Worm (Caenorhabditis elegans): ENCODE results near the gene C45G7.13.

The C45G7.13 gene

DNA sequence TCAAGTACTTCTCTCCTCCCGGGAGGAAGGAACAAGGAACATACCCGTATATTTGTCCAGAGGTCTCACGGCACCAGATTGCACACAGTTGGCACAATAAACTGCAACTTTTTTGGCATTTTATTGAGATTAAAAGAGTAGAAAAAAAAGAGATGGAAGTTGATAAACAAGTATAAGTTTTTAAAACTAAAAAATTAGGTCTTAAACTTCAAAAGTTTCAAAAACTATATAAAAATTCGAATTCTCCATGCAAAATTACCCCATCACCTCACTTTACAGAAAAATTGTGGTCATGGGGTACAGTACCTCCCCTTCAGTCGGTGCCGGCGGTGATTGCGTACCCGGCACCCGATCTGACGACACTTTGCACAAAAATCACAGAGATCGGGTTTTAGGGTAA is at the start of gene C45G7.13:
TSS of gene C45G7.13 (minus strand) at position 101 of the 400 bp plus-strand sequence.
- TF ChIP-seq vab-15 (tag; optimal IDR thresholded peaks at IDR 0.05) = no peak
- TF ChIP-seq ces-1 (GFP tag; optimal IDR thresholded peaks at IDR 0.05) = no peak
- TF ChIP-seq ztf-4 (tag; optimal IDR thresholded peaks at IDR 0.05) = no peak
- no peak for TF ChIP-seq C34B4.2 (tag; optimal IDR thresholded peaks at IDR 0.05)
- no peak for TF ChIP-seq aha-1 (tag; optimal IDR thresholded peaks at IDR 0.05)
- TF ChIP-seq unc-98 (GFP tag; IDR thresholded peaks at IDR 0.05) = no peak
- TF ChIP-seq unc-130 (tag; optimal IDR thresholded peaks at IDR 0.05) = no peak
- TF ChIP-seq fkh-4 (tag; optimal IDR thresholded peaks at IDR 0.05; ENCODE audit: borderline replicate concordance) = no peak
- no peak for TF ChIP-seq dpl-1 (GFP tag; optimal IDR thresholded peaks at IDR 0.05)
- TF ChIP-seq nhr-47 (tag; optimal IDR thresholded peaks at IDR 0.05) = no peak
- no peak for TF ChIP-seq efl-1 (optimal IDR thresholded peaks at IDR 0.05)
- TF ChIP-seq efl-1 (GFP tag; optimal IDR thresholded peaks at IDR 0.05 in 1 of 2) = no peak
- TF ChIP-seq nhr-237 (tag; optimal IDR thresholded peaks at IDR 0.05) = no peak
- no peak for TF ChIP-seq sox-4 (tag; optimal IDR thresholded peaks at IDR 0.05)
- TF ChIP-seq nhr-20 (tag; optimal IDR thresholded peaks at IDR 0.05) = no peak
- TF ChIP-seq fkh-10 (GFP tag; optimal IDR thresholded peaks at IDR 0.05) = no peak
- no peak for TF ChIP-seq hlh-4 (tag; optimal IDR thresholded peaks at IDR 0.05)
- TF ChIP-seq elt-2 (tag; optimal IDR thresholded peaks at IDR 0.05) = no peak
- no peak for TF ChIP-seq nhr-19 (GFP tag; conservative IDR thresholded peaks at IDR 0.05)

- no peak for TF ChIP-seq lin-13 (GFP tag; optimal IDR thresholded peaks at IDR 0.05)
- no peak for TF ChIP-seq nhr-11 (tag; optimal IDR thresholded peaks at IDR 0.05)
- TF ChIP-seq nhr-12 (tag; optimal IDR thresholded peaks at IDR 0.05) = no peak
- TF ChIP-seq aly-2 (tag; optimal IDR thresholded peaks at IDR 0.05) = no peak
- TF ChIP-seq sup-37 (GFP tag; optimal IDR thresholded peaks at IDR 0.05) = no peak
- no peak for TF ChIP-seq lin-39 (tag; optimal IDR thresholded peaks at IDR 0.05)
- no peak for TF ChIP-seq ztf-4 (tag; optimal IDR thresholded peaks at IDR 0.05)
- TF ChIP-seq efl-1 (optimal IDR thresholded peaks at IDR 0.05) = no peak
- TF ChIP-seq efl-1 (GFP tag; optimal IDR thresholded peaks at IDR 0.05 in 1 of 2) = no peak
- TF ChIP-seq ama-1 (optimal IDR thresholded peaks at IDR 0.05) = no peak
- no peak for TF ChIP-seq dsc-1 (tag; optimal IDR thresholded peaks at IDR 0.05)
- no peak for TF ChIP-seq rnt-1 (tag; optimal IDR thresholded peaks at IDR 0.05)
- no peak for TF ChIP-seq dpl-1 (GFP tag; optimal IDR thresholded peaks at IDR 0.05)
- no peak for TF ChIP-seq fkh-8 (tag; optimal IDR thresholded peaks at IDR 0.05)
- no peak for TF ChIP-seq unc-30 (tag; optimal IDR thresholded peaks at IDR 0.05)
Measured at ce11 chrIV:2497615-2498183, 46.6 kb upstream of the C45G7.13 start, which contains the start of gene Y69A2AR.16. Y69A2AR.16 (plus strand) TSS chrIV:2497803.

- no peak for TF ChIP-seq lin-15B (tag; optimal IDR thresholded peaks at IDR 0.05)
- peak; percentile 14 for TF ChIP-seq ceh-8 (GFP tag; optimal IDR thresholded peaks at IDR 0.05)
Measured at ce11 chrIV:2496084-2496483, 45.0 kb upstream of the C45G7.13 start.

DNA sequence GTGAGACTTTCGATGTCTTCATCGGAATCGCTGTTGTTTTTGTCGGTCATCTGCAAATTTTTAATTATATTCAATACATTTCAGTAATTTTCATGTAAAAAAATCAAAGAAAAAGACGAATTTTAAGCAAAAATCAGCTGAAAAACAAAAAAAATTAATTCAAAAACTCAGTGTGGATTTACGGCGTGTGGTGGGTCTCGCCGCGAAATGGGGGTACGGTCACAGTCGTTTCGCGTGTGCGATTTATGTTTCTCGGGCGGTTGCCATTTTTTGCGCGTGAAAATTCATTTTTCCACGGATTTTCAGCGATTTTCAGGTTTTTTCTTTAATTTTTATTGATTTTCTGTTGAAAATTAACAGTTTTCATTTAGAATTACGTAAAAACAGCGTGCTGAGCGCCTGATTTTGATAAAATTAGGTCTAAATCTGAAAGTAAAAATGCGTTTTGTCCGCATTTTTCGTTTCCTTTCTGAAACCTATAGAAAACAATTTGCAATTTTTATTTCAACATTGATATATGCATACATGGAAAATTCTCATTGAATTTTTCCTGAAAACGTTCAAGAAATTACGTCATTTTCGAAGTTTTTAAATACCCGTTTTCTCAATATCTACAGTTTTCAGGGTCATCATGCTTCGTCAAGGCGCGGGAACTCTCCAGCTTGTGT is 44.1 kb upstream of the C45G7.13 start, which contains the start of the genes ccdc-12 and Y69A2AR.18:
TSS of gene ccdc-12 (minus strand) at position 57 of the 668 bp plus-strand sequence.
TSS of gene Y69A2AR.18 (plus strand) at position 618 of the 668 bp plus-strand sequence.
- no peak for TF ChIP-seq ztf-11 (tag; optimal IDR thresholded peaks at IDR 0.05)
- TF ChIP-seq isw-1 (GFP tag; IDR thresholded peaks at IDR 0.05) = peak; percentile 72
- TF ChIP-seq nhr-84 (tag; optimal IDR thresholded peaks at IDR 0.05) = no peak
- peak; percentile 52 for TF ChIP-seq dsc-1 (tag; optimal IDR thresholded peaks at IDR 0.05)
- TF ChIP-seq ceh-82 (tag; optimal IDR thresholded peaks at IDR 0.05) = peak; percentile 52 to 78 (median 76)
- TF ChIP-seq dpl-1 (GFP tag; optimal IDR thresholded peaks at IDR 0.05) = peak; percentile 64 to 78 (median 72)
- TF ChIP-seq elt-3 (tag; optimal IDR thresholded peaks at IDR 0.05) = peak in 1 of 6 experiments; percentile 53
- TF ChIP-seq C04F5.9 (tag; optimal IDR thresholded peaks at IDR 0.05) = no peak
- peak; percentile 52 for TF ChIP-seq swsn-7 (tag; optimal IDR thresholded peaks at IDR 0.05)
- peak in 1 of 2 experiments; percentile 55 for TF ChIP-seq mdl-1 (tag; optimal IDR thresholded peaks at IDR 0.05)
- TF ChIP-seq C16A3.4 (tag; optimal IDR thresholded peaks at IDR 0.05) = peak; percentile 67
- TF ChIP-seq lin-14 (GFP tag; optimal IDR thresholded peaks at IDR 0.05) = no peak
- TF ChIP-seq lin-13 (GFP tag; optimal IDR thresholded peaks at IDR 0.05) = peak; percentile 55
- peak; percentile 76 for TF ChIP-seq nhr-71 (tag; optimal IDR thresholded peaks at IDR 0.05)
- peak; percentile 57 for TF ChIP-seq irx-1 (tag; optimal IDR thresholded peaks at IDR 0.05)
- peak; percentile 60 for TF ChIP-seq xbp-1 (tag; optimal IDR thresholded peaks at IDR 0.05)
- TF ChIP-seq nhr-47 (tag; optimal IDR thresholded peaks at IDR 0.05) = peak; percentile 76
- TF ChIP-seq pqm-1 (tag; optimal IDR thresholded peaks at IDR 0.05) = no peak
- TF ChIP-seq lsy-2 (tag; optimal IDR thresholded peaks at IDR 0.05) = peak; percentile 98
- peak; percentile 41 for TF ChIP-seq fkh-8 (tag; optimal IDR thresholded peaks at IDR 0.05)
- TF ChIP-seq blmp-1 (tag; optimal IDR thresholded peaks at IDR 0.05) = no peak
